Fruit fly (Drosophila melanogaster): ENCODE measurements around the gene S.

Gene S

DNA sequence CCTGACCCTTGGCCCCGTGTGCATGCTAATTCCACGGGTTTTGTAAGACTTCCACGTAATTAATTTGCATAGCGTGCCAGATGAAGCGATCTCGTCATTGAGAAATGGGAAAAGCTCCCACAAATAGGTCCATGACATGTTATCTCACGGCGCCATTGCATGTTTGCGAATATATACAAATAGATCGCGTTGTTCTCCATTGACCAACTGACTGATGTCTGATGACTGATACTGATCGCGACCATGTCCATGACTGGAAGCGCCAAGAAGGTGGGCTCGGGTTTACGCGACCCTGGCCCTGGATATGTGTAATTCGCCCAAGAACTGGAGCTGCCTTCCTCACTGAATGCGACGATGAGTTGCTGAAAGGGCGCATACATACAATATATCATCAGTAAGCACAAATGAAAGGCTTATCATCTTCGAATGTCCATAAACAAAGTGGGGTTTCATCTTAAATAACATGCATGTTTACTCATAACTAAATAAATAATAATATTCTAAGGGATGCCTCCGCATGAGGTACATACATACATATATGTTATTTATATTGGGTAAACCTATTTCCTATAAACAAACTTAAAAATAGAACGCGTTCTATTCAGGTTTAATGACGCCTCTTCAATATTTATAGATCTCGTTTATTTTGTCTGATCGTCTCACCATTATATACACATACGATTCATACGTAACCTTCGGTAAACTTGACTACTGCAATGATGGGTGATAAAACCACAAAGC, 45.6 kb upstream of the S start (continued):
- TF ChIP-seq Fer1 (GFP tag; optimal IDR thresholded peaks at IDR 0.05) (no peak), CG2875 (GFP tag; optimal IDR thresholded peaks at IDR 0.05) (peak; percentile 81), eyg (GFP tag; optimal IDR thresholded peaks at IDR 0.05) (no peak), hkb (optimal IDR thresholded peaks at IDR 0.05) (no peak), hkb (GFP tag; IDR thresholded peaks at IDR 0.05) (no peak), gsb (GFP tag; IDR thresholded peaks at IDR 0.05) (no peak), CG1792 (GFP tag; optimal IDR thresholded peaks at IDR 0.05) (no peak), NFAT (GFP tag; IDR thresholded peaks at IDR 0.05) (no peak), sug (tag; optimal IDR thresholded peaks at IDR 0.05) (no peak), Doc3 (GFP tag; IDR thresholded peaks at IDR 0.05; ENCODE audit: partially characterized antibody) (no peak), CG7928 (GFP tag; optimal IDR thresholded peaks at IDR 0.05) (no peak), Adf1 (GFP tag; IDR thresholded peaks at IDR 0.05) (no peak), Scr (GFP tag; IDR thresholded peaks at IDR 0.05; ENCODE audit: partially characterized antibody) (no peak), Dbx (GFP tag; IDR thresholded peaks at IDR 0.05) (no peak), fru (optimal IDR thresholded peaks at IDR 0.05) (no peak), CG9876 (GFP tag; optimal IDR thresholded peaks at IDR 0.05) (no peak), Sox100B (GFP tag; optimal IDR thresholded peaks at IDR 0.05) (peak; percentile 57), CG3726 (GFP tag; IDR thresholded peaks at IDR 0.05) (0 out of 3 replicates have a peak, but pooled peaks have one; percentile 14), pho (GFP tag; optimal IDR thresholded peaks at IDR 0.05) (no peak), en (GFP tag; optimal IDR thresholded peaks at IDR 0.05) (no peak), CG14441 (GFP tag; IDR thresholded peaks at IDR 0.05) (no peak), CG8924 (tag; optimal IDR thresholded peaks at IDR 0.05) (peak; percentile 48), CG6791 (GFP tag; IDR thresholded peaks at IDR 0.05; ENCODE audit: partially characterized antibody) (no peak), CG11456 (GFP tag; IDR thresholded peaks at IDR 0.05) (no peak), pnt (GFP tag; optimal IDR thresholded peaks at IDR 0.05) (no peak), CG15269 (tag; optimal IDR thresholded peaks at IDR 0.05) (no peak), CG6689 (GFP tag; IDR thresholded peaks at IDR 0.05) (no peak), CG7556 (GFP tag; optimal IDR thresholded peaks at IDR 0.05) (peak; percentile 34), ems (GFP tag; optimal IDR thresholded peaks at IDR 0.05) (no peak), Rx (GFP tag; IDR thresholded peaks at IDR 0.05) (no peak), Meics (GFP tag; optimal IDR thresholded peaks at IDR 0.05) (no peak), ewg (GFP tag; optimal IDR thresholded peaks at IDR 0.05) (peak; percentile 24), unc-4 (GFP tag; IDR thresholded peaks at IDR 0.05; ENCODE audit: partially characterized antibody) (no peak), bcd (GFP tag; optimal IDR thresholded peaks at IDR 0.05) (peak; percentile 23), hth (optimal IDR thresholded peaks at IDR 0.05) (no peak), CG6765 (GFP tag; optimal IDR thresholded peaks at IDR 0.05) (no peak), zf30C (GFP tag; optimal IDR thresholded peaks at IDR 0.05) (no peak), usp (GFP tag; optimal IDR thresholded peaks at IDR 0.05) (no peak), CG17186 (GFP tag; optimal IDR thresholded peaks at IDR 0.05) (peak; percentile 7), CG10654 (GFP tag; optimal IDR thresholded peaks at IDR 0.05) (peak; percentile 3), CG11560 (tag; IDR thresholded peaks at IDR 0.05) (no peak), Hand (GFP tag; optimal IDR thresholded peaks at IDR 0.05) (no peak), CG31388 (GFP tag; optimal IDR thresholded peaks at IDR 0.05) (no peak), CG32772 (GFP tag; IDR thresholded peaks at IDR 0.05) (no peak), croc (GFP tag; conservative IDR thresholded peaks at IDR 0.05) (no peak), CG4617 (GFP tag; optimal IDR thresholded peaks at IDR 0.05; ENCODE audit: borderline replicate concordance) (no peak), CG17802 (tag; optimal IDR thresholded peaks at IDR 0.05) (no peak), bigmax (GFP tag; optimal IDR thresholded peaks at IDR 0.05) (no peak), Lim3 (GFP tag; IDR thresholded peaks at IDR 0.05) (no peak), ro (GFP tag; IDR thresholded peaks at IDR 0.05) (no peak), CoRest (tag; optimal IDR thresholded peaks at IDR 0.05) (peak; percentile 34), D19A (tag; optimal IDR thresholded peaks at IDR 0.05) (peak; percentile 61)
